Worm (Caenorhabditis elegans): ENCODE data around the gene F53F4.7.

Gene F53F4.7

ce11 chrV:13658577-13658976 is 44.8 kb upstream of the F53F4.7 start (continued):
- TF ChIP-seq spr-1 (tag; optimal IDR thresholded peaks at IDR 0.05) = peak; percentile 30
- peak; percentile 68 for TF ChIP-seq T26A8.4 (GFP tag; IDR thresholded peaks at IDR 0.05)
- no peak for TF ChIP-seq Y48G9A.11 (GFP tag; IDR thresholded peaks at IDR 0.05)
- peak; percentile 99 for TF ChIP-seq hlh-11 (tag; optimal IDR thresholded peaks at IDR 0.05)
- no peak for TF ChIP-seq ama-1 (optimal IDR thresholded peaks at IDR 0.05)
- TF ChIP-seq lim-7 (GFP tag; IDR thresholded peaks at IDR 0.05) = no peak
- peak; percentile 64 to 84 for TF ChIP-seq lsy-2 (tag; optimal IDR thresholded peaks at IDR 0.05)
- TF ChIP-seq vab-7 (GFP tag; IDR thresholded peaks at IDR 0.05) = peak; percentile 63; the same call in 1 of the 2 replicates
- no peak for TF ChIP-seq lin-15B (tag; optimal IDR thresholded peaks at IDR 0.05)
- no peak for TF ChIP-seq Y105C5A.15 (GFP tag; IDR thresholded peaks at IDR 0.05)
- TF ChIP-seq nhr-102 (tag; optimal IDR thresholded peaks at IDR 0.05) = peak; percentile 91
- TF ChIP-seq dmd-8 (GFP tag; IDR thresholded peaks at IDR 0.05) = no peak
- no peak for TF ChIP-seq nhr-237 (tag; optimal IDR thresholded peaks at IDR 0.05)
- no peak for TF ChIP-seq lin-39 (tag; optimal IDR thresholded peaks at IDR 0.05)
- no peak for TF ChIP-seq nhr-111 (GFP tag; optimal IDR thresholded peaks at IDR 0.05)
- no peak for TF ChIP-seq ceh-62 (tag; optimal IDR thresholded peaks at IDR 0.05)
- TF ChIP-seq F10B5.3 (tag; optimal IDR thresholded peaks at IDR 0.05) = no peak
- TF ChIP-seq dmd-9 (GFP tag; IDR thresholded peaks at IDR 0.05) = peak; percentile 74
- TF ChIP-seq tag-97 (GFP tag; IDR thresholded peaks at IDR 0.05) = no peak
- TF ChIP-seq ces-1 (GFP tag; optimal IDR thresholded peaks at IDR 0.05) = no peak
- TF ChIP-seq ctbp-1 (GFP tag; IDR thresholded peaks at IDR 0.05) = peak; percentile 71
- peak; percentile 43 for TF ChIP-seq lin-38 (GFP tag; IDR thresholded peaks at IDR 0.05)
- peak; percentile 96 for TF ChIP-seq nhr-48 (tag; optimal IDR thresholded peaks at IDR 0.05)
- TF ChIP-seq nhr-76 (tag; optimal IDR thresholded peaks at IDR 0.05) = peak; percentile 52
- TF ChIP-seq skn-1 (tag; optimal IDR thresholded peaks at IDR 0.05) = no peak
- peak; percentile 99 for TF ChIP-seq dmd-6 (GFP tag; IDR thresholded peaks at IDR 0.05)
- TF ChIP-seq F49E8.2 (tag; optimal IDR thresholded peaks at IDR 0.05; ENCODE audit: borderline replicate concordance) = no peak
- no peak; the same call in 1 of the 2 replicates for TF ChIP-seq mxl-2 (GFP tag; conservative IDR thresholded peaks at IDR 0.05)
- no peak for TF ChIP-seq daf-8 (GFP tag; IDR thresholded peaks at IDR 0.05)
- 0 out of 2 replicates have a peak, but pooled peaks have one; percentile 36 for TF ChIP-seq Y75B8A.6 (GFP tag; IDR thresholded peaks at IDR 0.05)
- peak; percentile 69 for TF ChIP-seq fos-1 (tag; optimal IDR thresholded peaks at IDR 0.05)
- no peak for TF ChIP-seq egl-43 (GFP tag; IDR thresholded peaks at IDR 0.05)
- peak; percentile 95 for TF ChIP-seq nhr-28 (tag; optimal IDR thresholded peaks at IDR 0.05)
- TF ChIP-seq lir-3 (tag; optimal IDR thresholded peaks at IDR 0.05) = no peak
- TF ChIP-seq F44E2.7 (GFP tag; IDR thresholded peaks at IDR 0.05) = no peak
- peak; percentile 63 for TF ChIP-seq dpl-1 (GFP tag; optimal IDR thresholded peaks at IDR 0.05)
- TF ChIP-seq ztf-7 (tag; optimal IDR thresholded peaks at IDR 0.05) = peak; percentile 59
- TF ChIP-seq zfp-2 (tag; optimal IDR thresholded peaks at IDR 0.05) = no peak
- peak; percentile 95 for TF ChIP-seq dve-1 (tag; optimal IDR thresholded peaks at IDR 0.05; ENCODE audit: insufficient read depth)
- peak; percentile 38 for TF ChIP-seq rbr-2 (tag; optimal IDR thresholded peaks at IDR 0.05)
- TF ChIP-seq php-3 (GFP tag; IDR thresholded peaks at IDR 0.05) = peak; percentile 83
- TF ChIP-seq D1046.2 (GFP tag; IDR thresholded peaks at IDR 0.05) = peak; percentile 84
- TF ChIP-seq gei-8 (GFP tag; optimal IDR thresholded peaks at IDR 0.05) = peak; percentile 89
- no peak for TF ChIP-seq zip-2 (tag; optimal IDR thresholded peaks at IDR 0.05)
- TF ChIP-seq zip-11 (GFP tag; IDR thresholded peaks at IDR 0.05) = no peak
- no peak for TF ChIP-seq unc-39 (tag; optimal IDR thresholded peaks at IDR 0.05)
- TF ChIP-seq aha-1 (tag) = peak; percentile 100
- peak; percentile 21 for TF ChIP-seq nhr-25 (tag; optimal IDR thresholded peaks at IDR 0.05; ENCODE audit: borderline replicate concordance, insufficient read depth)
- 0 out of 2 replicates have a peak, but pooled peaks have one; percentile 59 for TF ChIP-seq nhr-42 (GFP tag; IDR thresholded peaks at IDR 0.05)
- TF ChIP-seq nhr-77 (tag; optimal IDR thresholded peaks at IDR 0.05) = peak; percentile 81
- TF ChIP-seq F37D6.2 (tag; optimal IDR thresholded peaks at IDR 0.05) = peak; percentile 32
- peak in 1 of 2 experiments; percentile 99 for TF ChIP-seq unc-62 (GFP tag; optimal IDR thresholded peaks at IDR 0.05 in 1 of 2)
- no peak for TF ChIP-seq unc-62 (tag; optimal IDR thresholded peaks at IDR 0.05)

Data from whole organism, L4 larva.